Fruit fly (Drosophila melanogaster) whole organism, adult: Measurements from ENCODE around the gene SLIRP2.
A peak's percentile ranks its signal among the peaks of the same experiment; 100 is the strongest.

ENCODE experiments used
- CG14711 ChIP-seq: fragments of 200-800 bp; sonication (Bioruptor generic); optimal IDR thresholded peaks from 2 replicates; lab custom pipeline; 2018; ENCODE audit warnings: missing biosample characterization, mild to moderate bottlenecking, missing genetic modification characterization, moderate library complexity
- CG5204 ChIP-seq: fragments of 200-800 bp; sonication (Bioruptor generic); optimal IDR thresholded peaks from 2 replicates; lab custom pipeline; 2016; ENCODE audit warnings: missing biosample characterization, missing genetic modification characterization
- CG7101 ChIP-seq: fragments of 200-800 bp; sonication (Bioruptor generic); optimal IDR thresholded peaks from 2 replicates; lab custom pipeline; 2018; ENCODE audit warnings: missing biosample characterization, mild to moderate bottlenecking, missing genetic modification characterization, moderate library complexity
- bab1 ChIP-seq: fragments of 200-800 bp; sonication (Bioruptor generic); optimal IDR thresholded peaks from 3 replicates; lab custom pipeline; 2019; ENCODE audit warnings: missing biosample characterization, mild to moderate bottlenecking, missing genetic modification characterization, moderate library complexity
- tj ChIP-seq: fragments of 200-800 bp; sonication (Bioruptor generic); optimal IDR thresholded peaks from 3 replicates; lab custom pipeline; 2017; ENCODE audit warnings: missing biosample characterization, mild to moderate bottlenecking, missing genetic modification characterization, moderate library complexity

- TF ChIP-seq CG5204 (GFP tag; lab: Kevin White, UChicago) (peak; percentile 54), CG7101 (peak; percentile 41), tj (peak; percentile 89), CG14711 (tag; lab: Kevin White, UChicago) (peak; percentile 35), bab1 (GFP tag; lab: Kevin White, UChicago) (peak; percentile 64)
Measured at dm6 chr3R:8670529-8671491, 19.9 kb downstream of the SLIRP2 start, which contains the start of gene p.
